Worm (Caenorhabditis elegans): ENCODE measurements around the gene adt-1.

ce11 chrX:12693150-12693589, 14.5 kb downstream of the adt-1 start:
- TF ChIP-seq skn-1 (tag; optimal IDR thresholded peaks at IDR 0.05) (no peak), egl-27 (tag; optimal IDR thresholded peaks at IDR 0.05) (no peak), ztf-4 (tag; optimal IDR thresholded peaks at IDR 0.05) (no peak), unc-62 (GFP tag; optimal IDR thresholded peaks at IDR 0.05) (no peak), zag-1 (tag; optimal IDR thresholded peaks at IDR 0.05) (no peak), nhr-12 (tag; optimal IDR thresholded peaks at IDR 0.05) (no peak), fos-1 (tag; optimal IDR thresholded peaks at IDR 0.05) (no peak), nhr-129 (tag; optimal IDR thresholded peaks at IDR 0.05) (no peak), lsy-2 (tag; optimal IDR thresholded peaks at IDR 0.05) (no peak), nhr-25 (tag; optimal IDR thresholded peaks at IDR 0.05) (no peak), ztf-11 (tag; optimal IDR thresholded peaks at IDR 0.05) (no peak)
